Worm (Caenorhabditis elegans) whole organism, L4 larva: ENCODE results near the gene W10G11.19.
A peak's percentile ranks its signal among the peaks of the same experiment; 100 is the strongest.

Experiments used
- Y105C5A.15 ChIP-seq: fragments of 200-800 bp; sonication (Bioruptor generic); IDR thresholded peaks from 2 replicates; pipeline ENCODE4 v1.3.6; 2022; ENCODE audit warnings: missing genetic modification characterization, missing compliant biosample characterization
- ama-1 ChIP-seq: fragments of 150-350 bp; optimal IDR thresholded peaks from 2 replicates; lab custom pipeline; 2014; ENCODE audit warnings: inconsistent platforms, mixed read lengths
- attf-4 ChIP-seq: sonication (generic microtip); optimal IDR thresholded peaks from 3 replicates; lab custom pipeline; 2017; ENCODE audit warnings: missing biosample characterization, missing genetic modification characterization
- ceh-82 ChIP-seq: sonication (generic microtip); optimal IDR thresholded peaks from 2 replicates; lab custom pipeline; 2017; ENCODE audit warnings: missing biosample characterization, missing genetic modification characterization
- lsy-2 ChIP-seq, 2 experiments: fragments of 150-350 bp in 1 of 2; sonication (generic microtip) in 1 of 2; optimal IDR thresholded peaks; 2 replicates each; lab custom pipeline; 2014 to 2017; ENCODE audit warnings: missing biosample characterization in 2 of 2, missing genetic modification characterization in 2 of 2
- nhr-10 ChIP-seq: fragments of 150-350 bp; optimal IDR thresholded peaks from 2 replicates; lab custom pipeline; 2014; ENCODE audit warnings: missing biosample characterization, missing genetic modification characterization
- nhr-237 ChIP-seq: sonication (generic microtip); optimal IDR thresholded peaks from 2 replicates; lab custom pipeline; 2017; ENCODE audit warnings: missing biosample characterization, missing genetic modification characterization
- nhr-77 ChIP-seq: fragments of 150-350 bp; optimal IDR thresholded peaks from 2 replicates; lab custom pipeline; 2014; ENCODE audit warnings: missing biosample characterization, missing genetic modification characterization
- pha-4 ChIP-seq, 2 experiments: fragments of 150-350 bp in 1 of 2; fragments of 200-800 bp in 1 of 2; sonication (Bioruptor generic) in 1 of 2; IDR thresholded peaks in 1 of 2; optimal IDR thresholded peaks in 1 of 2; 2 replicates each; pipeline versions ENCODE4 v1.3.6 to Lab custom; 2014 to 2022; ENCODE audit warnings: missing genetic modification characterization in 2 of 2, missing genetic modification reagents in 2 of 2, missing biosample characterization in 1 of 2, missing compliant biosample characterization in 1 of 2
- skn-1 ChIP-seq: fragments of 150-350 bp; optimal IDR thresholded peaks from 2 replicates; lab custom pipeline; 2014; ENCODE audit warnings: missing biosample characterization, missing genetic modification characterization

ce11 chrII:3547282-3547681 lies 3.2 kb upstream of the W10G11.19 start:
- TF ChIP-seq Y105C5A.15 (GFP tag; lab: Robert Waterston, UW) (no peak), ama-1 (lab: Kevin White, UChicago) (no peak), nhr-77 (tag; lab: Kevin White, UChicago) (no peak), nhr-237 (tag; lab: Kevin White, UChicago) (no peak), ceh-82 (no peak), skn-1 (no peak), pha-4 (GFP tag; IDR thresholded peaks at IDR 0.05; lab: Robert Waterston, UW) (no peak), pha-4 (tag; optimal IDR thresholded peaks at IDR 0.05; lab: Kevin White, UChicago) (no peak), attf-4 (no peak), nhr-10 (tag; lab: Kevin White, UChicago) (no peak), lsy-2 (tag; optimal IDR thresholded peaks at IDR 0.05; lab: Kevin White, UChicago) (peak; percentile 7 to 69)
